Fruit fly (Drosophila melanogaster): Measurements from ENCODE around the gene Lamtor3.

dm6 chr2L:17500946-17501451 is 20.0 kb downstream of the Lamtor3 start, which contains the start of the genes mEFTs and Dhc36C:
- TF ChIP-seq CG8478 (optimal IDR thresholded peaks at IDR 0.05) (no peak), CTCF (optimal IDR thresholded peaks at IDR 0.05) (peak; percentile 37 to 57)

Measured in S2 (cell line).